Worm (Caenorhabditis elegans) whole organism, L2 larva: ENCODE measurements around the gene R12C12.10.
"Not testable (repeated sequence)": the region's sequence is repeated elsewhere in the genome, so short reads cannot be mapped to it uniquely, and the experiment has no call there.

ENCODE experiments used
- C34F6.9 ChIP-seq: fragments of 150-350 bp; optimal IDR thresholded peaks from 2 replicates; lab custom pipeline; 2014; ENCODE audit warnings: missing biosample characterization, missing genetic modification characterization
- F13H6.1 ChIP-seq: sonication (generic microtip); optimal IDR thresholded peaks from 2 replicates; lab custom pipeline; 2016; ENCODE audit warnings: missing genetic modification characterization, missing compliant biosample characterization
- alr-1 ChIP-seq: fragments of 150-350 bp; optimal IDR thresholded peaks from 2 replicates; lab custom pipeline; 2014; ENCODE audit warnings: missing biosample characterization, missing genetic modification characterization
- aly-2 ChIP-seq: fragments of 150-350 bp; optimal IDR thresholded peaks from 2 replicates; lab custom pipeline; 2014; ENCODE audit warnings: missing biosample characterization, missing genetic modification characterization
- blmp-1 ChIP-seq: sonication (generic microtip); optimal IDR thresholded peaks from 2 replicates; lab custom pipeline; 2017; ENCODE audit warnings: missing genetic modification characterization, mild to moderate bottlenecking, missing compliant biosample characterization, antibody characterized with exemption, moderate library complexity; ENCODE audit not compliant: insufficient read depth
- ceh-16 ChIP-seq: fragments of 150-350 bp; optimal IDR thresholded peaks from 2 replicates; lab custom pipeline; 2014; ENCODE audit warnings: missing biosample characterization, missing genetic modification characterization
- crh-2 ChIP-seq: sonication (generic microtip); optimal IDR thresholded peaks from 2 replicates; lab custom pipeline; 2017; ENCODE audit warnings: missing biosample characterization, missing genetic modification characterization
- dmd-4 ChIP-seq: sonication (generic microtip); optimal IDR thresholded peaks from 2 replicates; lab custom pipeline; 2017; ENCODE audit warnings: missing biosample characterization, missing genetic modification characterization
- elt-1 ChIP-seq: fragments of 150-350 bp; optimal IDR thresholded peaks from 2 replicates; lab custom pipeline; 2014; ENCODE audit warnings: missing biosample characterization, missing genetic modification characterization
- elt-3 ChIP-seq: sonication (generic microtip); optimal IDR thresholded peaks from 2 replicates; lab custom pipeline; 2017; ENCODE audit warnings: missing biosample characterization, missing genetic modification characterization
- gmeb-1 ChIP-seq: fragments of 150-350 bp; optimal IDR thresholded peaks from 2 replicates; lab custom pipeline; 2014; ENCODE audit warnings: missing biosample characterization, missing genetic modification characterization
- lin-13 ChIP-seq: fragments of 150-350 bp; optimal IDR thresholded peaks from 2 replicates; lab custom pipeline; 2014; ENCODE audit warnings: missing biosample characterization, missing genetic modification reagents, missing genetic modification characterization
- lin-39 ChIP-seq: fragments of 150-350 bp; optimal IDR thresholded peaks from 2 replicates; lab custom pipeline; 2014; ENCODE audit warnings: missing biosample characterization, missing genetic modification reagents, missing genetic modification characterization
- lsy-2 ChIP-seq, 2 experiments: fragments of 150-350 bp in 1 of 2; sonication (generic microtip) in 1 of 2; optimal IDR thresholded peaks; 2 replicates each; lab custom pipeline; 2014 to 2017; ENCODE audit warnings: missing biosample characterization in 2 of 2, missing genetic modification characterization in 2 of 2
- mab-5 ChIP-seq: fragments of 150-350 bp; optimal IDR thresholded peaks from 2 replicates; lab custom pipeline; 2014; ENCODE audit warnings: missing biosample characterization, missing genetic modification characterization
- mbf-1 ChIP-seq: sonication (generic microtip); optimal IDR thresholded peaks from 2 replicates; lab custom pipeline; 2017; ENCODE audit warnings: missing biosample characterization, missing genetic modification characterization
- mdl-1 ChIP-seq, 2 experiments: fragments of 150-350 bp in 1 of 2; sonication (generic microtip) in 1 of 2; optimal IDR thresholded peaks; 2 replicates each; lab custom pipeline; 2017; ENCODE audit warnings: missing biosample characterization in 2 of 2, missing genetic modification characterization in 2 of 2
- nhr-10 ChIP-seq: sonication (generic microtip); optimal IDR thresholded peaks from 2 replicates; lab custom pipeline; 2017; ENCODE audit warnings: missing biosample characterization, missing genetic modification characterization
- nhr-11 ChIP-seq: fragments of 150-350 bp; optimal IDR thresholded peaks from 2 replicates; lab custom pipeline; 2014; ENCODE audit warnings: missing biosample characterization, missing genetic modification characterization
- nhr-12 ChIP-seq: fragments of 150-350 bp; optimal IDR thresholded peaks from 2 replicates; lab custom pipeline; 2014; ENCODE audit warnings: missing biosample characterization, missing genetic modification characterization
- nhr-129 ChIP-seq: fragments of 150-350 bp; optimal IDR thresholded peaks from 2 replicates; lab custom pipeline; 2014; ENCODE audit warnings: missing biosample characterization, missing genetic modification characterization
- nhr-237 ChIP-seq: fragments of 150-350 bp; optimal IDR thresholded peaks from 2 replicates; lab custom pipeline; 2014; ENCODE audit warnings: missing biosample characterization, missing genetic modification characterization
- nhr-25 ChIP-seq: fragments of 150-350 bp; sonication (generic microtip); optimal IDR thresholded peaks from 3 replicates; lab custom pipeline; 2014; ENCODE audit warnings: missing biosample characterization, missing genetic modification characterization
- nhr-6 ChIP-seq: fragments of 150-350 bp; optimal IDR thresholded peaks from 2 replicates; lab custom pipeline; 2014; ENCODE audit warnings: missing biosample characterization, missing genetic modification characterization
- peb-1 ChIP-seq: fragments of 150-350 bp; optimal IDR thresholded peaks from 2 replicates; lab custom pipeline; 2014; ENCODE audit warnings: missing biosample characterization, missing genetic modification characterization
- sma-3 ChIP-seq: sonication (generic microtip); optimal IDR thresholded peaks from 2 replicates; lab custom pipeline; 2016; ENCODE audit warnings: missing genetic modification reagents, missing genetic modification characterization, missing compliant biosample characterization
- unc-39 ChIP-seq: fragments of 150-350 bp; optimal IDR thresholded peaks from 2 replicates; lab custom pipeline; 2014; ENCODE audit warnings: missing biosample characterization, missing genetic modification characterization
- unc-55 ChIP-seq: fragments of 150-350 bp; sonication (generic microtip); optimal IDR thresholded peaks from 3 replicates; lab custom pipeline; 2014; ENCODE audit warnings: missing biosample characterization, missing genetic modification reagents, missing genetic modification characterization
- ztf-1 ChIP-seq: fragments of 200-800 bp; sonication (Bioruptor generic); conservative IDR thresholded peaks from 2 replicates; pipeline ENCODE4 v1.3.6; 2022; ENCODE audit warnings: missing genetic modification characterization, missing compliant biosample characterization
- ztf-11 ChIP-seq: sonication (generic microtip); optimal IDR thresholded peaks from 2 replicates; lab custom pipeline; 2017; ENCODE audit warnings: missing biosample characterization, missing genetic modification characterization
- ztf-4 ChIP-seq: fragments of 150-350 bp; optimal IDR thresholded peaks from 2 replicates; lab custom pipeline; 2014; ENCODE audit warnings: missing biosample characterization, missing genetic modification characterization

Gene R12C12.10

DNA sequence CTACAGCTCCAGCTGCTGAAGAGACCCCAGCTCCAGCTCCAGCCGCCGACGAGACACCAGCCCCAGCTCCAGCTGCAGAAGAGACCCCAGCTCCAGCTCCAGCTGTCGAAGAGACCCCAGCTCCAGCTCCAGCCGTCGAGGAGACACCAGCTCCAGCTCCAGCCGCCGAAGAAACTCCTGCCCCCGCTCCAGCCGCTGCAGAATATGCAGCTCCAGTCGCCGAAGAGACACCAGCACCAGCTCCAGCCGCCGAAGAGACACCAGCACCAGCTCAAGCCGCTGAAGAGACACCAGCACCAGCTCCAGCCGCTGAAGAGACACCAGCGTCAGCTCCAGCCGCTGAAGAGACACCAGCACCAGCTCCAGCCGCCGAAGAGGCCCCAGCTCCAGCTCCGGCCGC is 20.5 kb downstream of the R12C12.10 start:
- TF ChIP-seq unc-55: no peak
- TF ChIP-seq lsy-2 (tag; optimal IDR thresholded peaks at IDR 0.05; lab: Kevin White, UChicago): no peak
- no peak for TF ChIP-seq nhr-12
- no peak for TF ChIP-seq gmeb-1 (tag; lab: Kevin White, UChicago)
- no peak for TF ChIP-seq ztf-11 (tag; lab: Kevin White, UChicago)
- no peak for TF ChIP-seq ztf-4 (tag; lab: Kevin White, UChicago)
- no peak for TF ChIP-seq aly-2
- TF ChIP-seq F13H6.1 (tag; lab: Kevin White, UChicago): no peak
- no peak for TF ChIP-seq elt-3 (tag; lab: Kevin White, UChicago)

DNA sequence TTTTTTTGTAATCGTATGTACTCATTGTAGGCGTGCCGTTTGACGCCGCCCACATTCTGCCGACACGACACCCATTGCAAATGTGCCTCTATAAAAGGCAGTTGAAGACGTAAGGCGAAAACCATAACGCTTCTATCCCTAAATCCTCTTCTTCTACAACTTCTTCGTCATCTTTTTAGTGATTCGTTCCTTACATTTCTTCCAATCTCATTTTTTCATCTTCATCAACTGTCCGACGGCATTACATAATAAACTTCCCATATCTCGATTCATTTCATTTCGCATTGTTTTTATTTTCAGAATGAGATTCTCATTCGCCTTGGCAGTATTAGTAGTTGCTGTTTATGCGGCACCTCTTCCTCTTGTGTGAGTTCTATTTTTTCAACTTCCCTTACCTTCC is 22.7 kb downstream of the R12C12.10 start, which contains the start of gene ZK84.1:
Gene ZK84.1, plus strand, starts transcription at position 301 of the 400 bp plus-strand sequence.
- TF ChIP-seq lin-13 (GFP tag; lab: Kevin White, UChicago) (no peak), dmd-4 (tag; lab: Kevin White, UChicago) (no peak), unc-39 (no peak), mbf-1 (no peak), ceh-16 (tag; lab: Kevin White, UChicago) (no peak), lin-39 (tag; lab: Kevin White, UChicago) (no peak), mab-5 (tag; lab: Kevin White, UChicago) (no peak), nhr-11 (no peak), nhr-10 (tag; lab: Kevin White, UChicago) (no peak), ztf-4 (tag; lab: Kevin White, UChicago) (no peak), blmp-1 (tag; lab: Kevin White, UChicago) (no peak), peb-1 (no peak), ztf-1 (GFP tag; lab: Robert Waterston, UW) (no peak), mdl-1 (tag; optimal IDR thresholded peaks at IDR 0.05; lab: Kevin White, UChicago) (no peak)

DNA sequence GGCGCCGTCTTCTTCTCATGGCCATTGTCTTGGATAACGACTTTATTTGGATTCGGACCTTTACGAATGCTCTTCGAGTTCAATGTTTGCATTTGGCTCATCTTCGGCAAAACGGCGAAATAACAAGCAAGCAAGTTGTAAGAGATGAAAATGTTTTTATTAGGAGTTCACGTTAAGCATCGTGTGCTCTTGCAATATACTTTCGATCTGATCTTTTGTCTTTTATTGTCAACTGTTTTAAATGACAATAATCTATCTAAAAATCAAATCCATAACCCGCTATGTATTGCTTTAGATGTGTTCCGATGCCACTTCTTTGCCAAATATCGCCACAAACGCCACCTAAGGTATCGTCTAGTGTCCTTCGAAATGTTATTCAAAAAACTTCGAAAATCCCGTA is 26.7 kb downstream of the R12C12.10 start, which contains the start of gene ZK84.5:
Gene ZK84.5, minus strand, starts transcription at position 101 of the 400 bp plus-strand sequence.
- TF ChIP-seq crh-2 (tag; lab: Kevin White, UChicago) (no peak), elt-1 (tag; lab: Kevin White, UChicago) (no peak), gmeb-1 (tag; lab: Kevin White, UChicago) (no peak), nhr-237 (tag; lab: Kevin White, UChicago) (no peak), nhr-6 (tag; lab: Kevin White, UChicago) (no peak), C34F6.9 (no peak), alr-1 (tag; lab: Kevin White, UChicago) (no peak), blmp-1 (tag; lab: Kevin White, UChicago) (no peak), ztf-11 (tag; lab: Kevin White, UChicago) (no peak)

DNA sequence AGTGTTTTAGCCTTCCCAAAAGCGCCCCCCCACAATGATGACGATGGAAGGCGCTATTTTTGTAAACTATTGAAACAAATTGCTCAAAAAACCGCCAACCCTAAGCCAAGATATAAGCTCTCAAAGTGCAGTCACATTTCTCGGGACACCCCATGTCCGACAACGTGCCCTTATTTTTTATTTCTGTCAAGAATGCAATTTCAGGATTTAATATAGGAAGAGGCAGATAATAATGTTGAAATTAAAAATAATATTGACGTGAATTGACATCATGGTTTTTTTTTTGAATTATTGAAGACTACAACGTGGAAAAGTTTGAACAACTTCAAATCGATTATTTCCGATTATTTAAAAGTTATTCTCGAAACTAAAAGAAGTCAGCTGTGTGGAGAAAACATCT is 29.0 kb downstream of the R12C12.10 start, which contains the start of gene ZK84.2:
Gene ZK84.2, plus strand, starts transcription at position 301 of the 400 bp plus-strand sequence.
- TF ChIP-seq C34F6.9; unc-55; nhr-129 (tag; lab: Kevin White, UChicago): not testable (repeated sequence)

DNA sequence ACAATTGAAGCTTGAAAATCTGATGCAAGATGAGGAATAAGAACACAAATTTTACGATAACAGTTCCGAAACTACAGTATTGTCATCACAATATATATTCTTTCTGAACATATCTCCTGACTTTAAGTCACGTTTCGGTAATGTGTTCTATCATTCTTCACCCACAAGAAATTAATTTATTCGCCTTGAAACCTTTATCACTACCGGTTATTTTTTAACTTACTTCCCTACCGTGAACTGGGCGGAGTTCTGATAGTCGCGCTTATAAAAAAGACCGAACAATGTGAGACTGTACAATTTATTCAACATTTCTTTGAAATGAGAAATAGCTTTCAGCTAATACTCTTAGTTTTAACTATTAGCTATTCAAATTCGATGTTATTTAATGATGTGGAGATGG is 32.5 kb downstream of the R12C12.10 start, which contains the start of gene ins-20:
Gene ins-20, plus strand, starts transcription at position 301 of the 400 bp plus-strand sequence.
- TF ChIP-seq elt-3 (tag; lab: Kevin White, UChicago) (no peak), sma-3 (GFP tag; lab: Kevin White, UChicago) (no peak)

DNA sequence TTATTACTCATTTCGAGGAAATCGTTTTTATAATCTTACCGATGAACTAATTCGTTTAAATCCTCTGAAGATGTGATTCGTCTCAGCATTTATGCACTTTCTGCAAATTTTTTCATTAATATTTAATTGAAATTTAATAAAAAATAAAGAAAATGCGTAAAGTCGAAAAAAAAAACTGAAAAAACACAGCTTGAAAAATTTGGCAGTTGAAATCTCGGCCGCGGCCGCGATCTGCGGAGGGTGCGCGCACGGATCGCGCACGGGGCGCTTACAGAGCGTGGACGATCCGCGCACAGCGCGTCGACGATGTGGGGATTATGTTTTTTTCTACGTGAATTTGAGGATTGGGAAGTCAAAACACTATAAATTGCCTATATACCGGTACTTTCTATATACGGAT is 34.2 kb downstream of the R12C12.10 start, which contains the start of gene ZK84.4:
Gene ZK84.4, minus strand, starts transcription at position 101 of the 400 bp plus-strand sequence.
- TF ChIP-seq nhr-25 (tag; lab: Kevin White, UChicago); crh-2 (tag; lab: Kevin White, UChicago); ztf-1 (GFP tag; lab: Robert Waterston, UW): not testable (repeated sequence)
